Fruit fly (Drosophila melanogaster) whole organism, embryonic: ENCODE measurements around the gene SMC6.

ENCODE experiments used
- Bteb2 ChIP-seq: fragments of 200-800 bp; sonication (Bioruptor generic); optimal IDR thresholded peaks from 2 replicates; lab custom pipeline; 2016; ENCODE audit warnings: missing biosample characterization, missing genetic modification characterization
- CG1024 ChIP-seq: fragments of 200-800 bp; sonication (Bioruptor generic); IDR thresholded peaks from 2 replicates; pipeline ENCODE4 v1.3.6; 2022; ENCODE audit warnings: missing biosample characterization, missing genetic modification characterization
- CG10267 ChIP-seq: fragments of 200-800 bp; sonication (Bioruptor generic); optimal IDR thresholded peaks from 2 replicates; lab custom pipeline; 2018; ENCODE audit warnings: missing biosample characterization, mild to moderate bottlenecking, missing genetic modification characterization, moderate library complexity
- CG12155 ChIP-seq: fragments of 200-800 bp; sonication (Bioruptor generic); optimal IDR thresholded peaks from 3 replicates; lab custom pipeline; 2016; ENCODE audit warnings: missing biosample characterization, missing genetic modification characterization
- CG1233 ChIP-seq: fragments of 200-800 bp; sonication (Bioruptor generic); optimal IDR thresholded peaks from 4 replicates; lab custom pipeline; 2018; ENCODE audit warnings: missing biosample characterization, mild to moderate bottlenecking, missing genetic modification characterization
- CG13424 ChIP-seq: fragments of 200-800 bp; sonication (Bioruptor generic); optimal IDR thresholded peaks from 2 replicates; lab custom pipeline; 2019; ENCODE audit warnings: missing biosample characterization, mild to moderate bottlenecking, missing genetic modification characterization, moderate library complexity
- CG13894 ChIP-seq: fragments of 200-800 bp; sonication (Bioruptor generic); optimal IDR thresholded peaks from 3 replicates; lab custom pipeline; 2018; ENCODE audit warnings: missing biosample characterization, mild to moderate bottlenecking, missing genetic modification characterization, moderate library complexity
- CG15696 ChIP-seq: fragments of 200-800 bp; sonication (Bioruptor generic); optimal IDR thresholded peaks from 2 replicates; lab custom pipeline; 2019; ENCODE audit warnings: missing biosample characterization, mild to moderate bottlenecking, missing genetic modification characterization, moderate library complexity
- CG16813 ChIP-seq: fragments of 200-800 bp; sonication (Bioruptor generic); IDR thresholded peaks from 3 replicates; pipeline ENCODE4 v1.3.6; 2022; ENCODE audit warnings: missing biosample characterization, missing genetic modification characterization; ENCODE audit not compliant: partially characterized antibody
- CG16863 ChIP-seq: fragments of 200-800 bp; sonication (Bioruptor generic); optimal IDR thresholded peaks from 3 replicates; lab custom pipeline; 2016; ENCODE audit warnings: missing biosample characterization, missing genetic modification characterization
- CG17186 ChIP-seq: fragments of 200-800 bp; sonication (Bioruptor generic); optimal IDR thresholded peaks from 3 replicates; lab custom pipeline; 2017; ENCODE audit warnings: missing biosample characterization, missing genetic modification reagents, missing genetic modification characterization
- CG2202 ChIP-seq: fragments of 200-800 bp; sonication (Bioruptor generic); optimal IDR thresholded peaks from 2 replicates; lab custom pipeline; 2018; ENCODE audit warnings: missing biosample characterization, mild to moderate bottlenecking, missing genetic modification characterization
- CG2712 ChIP-seq: fragments of 200-800 bp; optimal IDR thresholded peaks from 3 replicates; lab custom pipeline; 2019; ENCODE audit warnings: missing biosample characterization, mild to moderate bottlenecking, missing genetic modification characterization, moderate library complexity
- CG2875 ChIP-seq: fragments of 200-800 bp; sonication (Bioruptor generic); optimal IDR thresholded peaks from 2 replicates; lab custom pipeline; 2017; ENCODE audit warnings: missing biosample characterization, mild to moderate bottlenecking, missing genetic modification characterization, missing genetic modification reagents
- CG30020 ChIP-seq: fragments of 200-800 bp; optimal IDR thresholded peaks from 2 replicates; lab custom pipeline; 2019; ENCODE audit warnings: missing biosample characterization, mild to moderate bottlenecking, missing genetic modification characterization, moderate library complexity
- CG31388 ChIP-seq: fragments of 200-800 bp; sonication (Bioruptor generic); optimal IDR thresholded peaks from 2 replicates; lab custom pipeline; 2016; ENCODE audit warnings: missing biosample characterization, missing genetic modification characterization
- CG32772 ChIP-seq: fragments of 200-800 bp; sonication (Bioruptor generic); IDR thresholded peaks from 2 replicates; pipeline ENCODE4 v1.3.6; 2022; ENCODE audit warnings: missing biosample characterization, missing genetic modification characterization
- CG34422 ChIP-seq: fragments of 200-800 bp; sonication (Bioruptor generic); IDR thresholded peaks from 3 replicates; pipeline ENCODE4 v1.3.6; 2022; ENCODE audit warnings: missing biosample characterization, missing genetic modification characterization
- CG4424 ChIP-seq: fragments of 200-800 bp; sonication (Bioruptor generic); optimal IDR thresholded peaks from 3 replicates; lab custom pipeline; 2016; ENCODE audit warnings: missing biosample characterization, missing genetic modification characterization
- CG4617 ChIP-seq: fragments of 200-800 bp; sonication (Bioruptor generic); optimal IDR thresholded peaks from 3 replicates; lab custom pipeline; 2016; ENCODE audit warnings: missing biosample characterization, missing genetic modification characterization, borderline replicate concordance
- Dref ChIP-seq: fragments of 200-800 bp; sonication (Bioruptor generic); IDR thresholded peaks from 2 replicates; pipeline ENCODE4 v1.3.6; 2022; ENCODE audit warnings: missing biosample characterization, missing genetic modification characterization
- Fer1 ChIP-seq: fragments of 200-800 bp; sonication (Bioruptor generic); optimal IDR thresholded peaks from 2 replicates; lab custom pipeline; 2017; ENCODE audit warnings: missing biosample characterization, mild to moderate bottlenecking, missing genetic modification characterization
- Gug ChIP-seq: fragments of 200-800 bp; sonication (Bioruptor generic); IDR thresholded peaks from 4 replicates; pipeline ENCODE4 v1.3.6; 2022; ENCODE audit warnings: missing biosample characterization, missing genetic modification characterization
- HLH54F ChIP-seq: fragments of 200-800 bp; sonication (Bioruptor generic); optimal IDR thresholded peaks from 3 replicates; lab custom pipeline; 2016; ENCODE audit warnings: missing biosample characterization, missing genetic modification characterization
- Hmx ChIP-seq: fragments of 200-800 bp; sonication (Bioruptor generic); optimal IDR thresholded peaks from 2 replicates; lab custom pipeline; 2016; ENCODE audit warnings: missing biosample characterization, missing genetic modification characterization
- Max ChIP-seq: fragments of 200-800 bp; sonication (Bioruptor generic); optimal IDR thresholded peaks from 2 replicates; lab custom pipeline; 2016; ENCODE audit warnings: missing biosample characterization, mild to moderate bottlenecking, missing genetic modification characterization
- Mes4 ChIP-seq: fragments of 200-800 bp; sonication (Bioruptor generic); optimal IDR thresholded peaks from 2 replicates; lab custom pipeline; 2016; ENCODE audit warnings: missing biosample characterization, missing genetic modification characterization
- Optix ChIP-seq: fragments of 200-800 bp; sonication (Bioruptor generic); IDR thresholded peaks from 3 replicates; pipeline ENCODE4 v1.3.6; 2022; ENCODE audit warnings: missing biosample characterization, missing genetic modification characterization
- Sox102F ChIP-seq: fragments of 200-800 bp; sonication (Bioruptor generic); optimal IDR thresholded peaks from 2 replicates; lab custom pipeline; 2018; ENCODE audit warnings: missing biosample characterization, mild to moderate bottlenecking, missing genetic modification characterization, moderate library complexity
- TFAM ChIP-seq: fragments of 200-800 bp; sonication (Bioruptor generic); optimal IDR thresholded peaks from 2 replicates; lab custom pipeline; 2017; ENCODE audit warnings: missing biosample characterization, missing genetic modification characterization, inconsistent platforms
- br ChIP-seq: fragments of >200 bp; optimal IDR thresholded peaks from 2 replicates; lab custom pipeline; 2017
- bsh ChIP-seq, 2 experiments: fragments of 200-800 bp; sonication (Bioruptor generic); optimal IDR thresholded peaks; 2 replicates each; lab custom pipeline; 2017 to 2018; ENCODE audit warnings: mild to moderate bottlenecking in 2 of 2, missing biosample characterization in 2 of 2, missing genetic modification characterization in 2 of 2, moderate library complexity in 1 of 2
- chn ChIP-seq: fragments of 200-800 bp; sonication (Bioruptor generic); optimal IDR thresholded peaks from 2 replicates; lab custom pipeline; 2016; ENCODE audit warnings: missing biosample characterization, missing genetic modification characterization
- dysf ChIP-seq: fragments of 200-800 bp; sonication (Bioruptor generic); IDR thresholded peaks from 3 replicates; pipeline ENCODE4 v1.3.6; 2022; ENCODE audit warnings: missing biosample characterization, missing genetic modification characterization
- exex ChIP-seq: fragments of 200-800 bp; sonication (Bioruptor generic); optimal IDR thresholded peaks from 4 replicates; lab custom pipeline; 2018; ENCODE audit warnings: missing biosample characterization, mild to moderate bottlenecking, missing genetic modification characterization, moderate library complexity
- fd102C ChIP-seq: fragments of 200-800 bp; sonication (Bioruptor generic); optimal IDR thresholded peaks from 2 replicates; lab custom pipeline; 2018; ENCODE audit warnings: missing biosample characterization, mild to moderate bottlenecking, missing genetic modification characterization, moderate library complexity
- maf-S ChIP-seq: fragments of 200-800 bp; sonication (Bioruptor generic); optimal IDR thresholded peaks from 2 replicates; lab custom pipeline; 2016; ENCODE audit warnings: missing biosample characterization, missing genetic modification characterization
- odd ChIP-seq: fragments of 200-800 bp; sonication (Bioruptor generic); optimal IDR thresholded peaks from 2 replicates; lab custom pipeline; 2017; ENCODE audit warnings: missing biosample characterization, mild to moderate bottlenecking, missing genetic modification characterization
- org-1 ChIP-seq: fragments of 200-800 bp; sonication (Bioruptor generic); optimal IDR thresholded peaks from 2 replicates; lab custom pipeline; 2017; ENCODE audit warnings: missing biosample characterization, missing genetic modification characterization
- otp ChIP-seq: fragments of 200-800 bp; sonication (Bioruptor generic); IDR thresholded peaks from 3 replicates; pipeline ENCODE4, ENCODE4 v1.3.6; 2022; ENCODE audit warnings: missing biosample characterization, missing genetic modification characterization
- prd ChIP-seq, 3 experiments: fragments of >200 bp in 2 of 3; fragments of 200-800 bp in 1 of 3; sonication (Bioruptor generic) in 1 of 3; optimal IDR thresholded peaks in 2 of 3; IDR thresholded peaks in 1 of 3; 2 replicates in 2 of 3; 3 replicates in 1 of 3; pipeline versions ENCODE4 v1.3.6 to Lab custom; 2017 to 2022; ENCODE audit warnings: missing biosample characterization in 1 of 3, missing genetic modification characterization in 1 of 3
- pum ChIP-seq: fragments of 200-800 bp; sonication (Bioruptor generic); optimal IDR thresholded peaks from 2 replicates; lab custom pipeline; 2016; ENCODE audit warnings: missing biosample characterization, missing genetic modification characterization
- rib ChIP-seq: fragments of 200-800 bp; sonication (Bioruptor generic); IDR thresholded peaks from 2 replicates; pipeline ENCODE4 v1.3.6; 2022; ENCODE audit warnings: missing biosample characterization, missing genetic modification characterization
- row ChIP-seq: fragments of 200-800 bp; sonication (Bioruptor generic); IDR thresholded peaks from 3 replicates; pipeline ENCODE4 v1.3.6; 2022; ENCODE audit warnings: missing biosample characterization, missing genetic modification characterization
- scrt ChIP-seq: fragments of 200-800 bp; sonication (Bioruptor generic); optimal IDR thresholded peaks from 2 replicates; lab custom pipeline; 2018; ENCODE audit warnings: missing biosample characterization, mild to moderate bottlenecking, missing genetic modification characterization, moderate library complexity
- sens-2 ChIP-seq: fragments of 200-800 bp; sonication (Bioruptor generic); IDR thresholded peaks from 2 replicates; pipeline ENCODE4 v1.3.6; 2022; ENCODE audit warnings: missing biosample characterization, missing genetic modification characterization
- slou ChIP-seq: fragments of 200-800 bp; sonication (Bioruptor generic); optimal IDR thresholded peaks from 3 replicates; lab custom pipeline; 2016; ENCODE audit warnings: missing biosample characterization, missing genetic modification characterization
- stc ChIP-seq: fragments of 200-800 bp; sonication (Bioruptor generic); IDR thresholded peaks from 2 replicates; pipeline ENCODE4 v1.3.6; 2022; ENCODE audit warnings: missing biosample characterization, missing genetic modification characterization
- stwl ChIP-seq: fragments of 200-800 bp; sonication (Bioruptor generic); optimal IDR thresholded peaks from 3 replicates; lab custom pipeline; 2018; ENCODE audit warnings: missing biosample characterization, mild to moderate bottlenecking, missing genetic modification characterization, moderate library complexity

The SMC6 gene

dm6 chr3R:24151924-24152809 lies 41.1 kb downstream of the SMC6 start, which contains the start of the genes p38a and CG6178 (continued):
- TF ChIP-seq CG13424 (tag; lab: Kevin White, UChicago) (peak; percentile 99), CG12155 (peak; percentile 91), TFAM (GFP tag; lab: Kevin White, UChicago) (no peak), Hmx (GFP tag; lab: Kevin White, UChicago) (no peak), stwl (tag; lab: Kevin White, UChicago) (peak; percentile 76), Bteb2 (GFP tag; lab: Kevin White, UChicago) (peak; percentile 21), CG17186 (GFP tag; lab: Kevin White, UChicago) (no peak), rib (GFP tag; lab: Robert Waterston, UW) (peak; percentile 92), Sox102F (GFP tag; lab: Kevin White, UChicago) (peak; percentile 99), bsh (GFP tag; optimal IDR thresholded peaks at IDR 0.05; lab: Kevin White, UChicago) (peak; percentile 94 to 97), CG2202 (tag; lab: Kevin White, UChicago) (peak; percentile 88), Dref (peak; percentile 63), dysf (GFP tag; lab: Robert Waterston, UW) (peak; percentile 98), CG32772 (GFP tag; lab: Robert Waterston, UW) (peak; percentile 97), prd (optimal IDR thresholded peaks at IDR 0.05; lab: Kevin White, UChicago) (no peak), prd (GFP tag; IDR thresholded peaks at IDR 0.05; lab: Robert Waterston, UW) (peak; percentile 97), stc (peak; percentile 97), Fer1 (GFP tag; lab: Kevin White, UChicago) (peak; percentile 97), CG34422 (GFP tag; lab: Robert Waterston, UW) (peak; percentile 96), org-1 (GFP tag; lab: Kevin White, UChicago) (peak; percentile 92), CG13894 (tag; lab: Kevin White, UChicago) (peak; percentile 96), CG15696 (peak; percentile 92), CG2875 (GFP tag; lab: Kevin White, UChicago) (peak; percentile 89), CG1233 (GFP tag; lab: Kevin White, UChicago) (peak; percentile 97), pum (GFP tag; lab: Kevin White, UChicago) (peak; percentile 35), Gug (GFP tag; lab: Robert Waterston, UW) (peak; percentile 95), CG30020 (tag; lab: Kevin White, UChicago) (peak; percentile 88), CG16863 (GFP tag; lab: Kevin White, UChicago) (peak; percentile 28), row (GFP tag; lab: Robert Waterston, UW) (peak; percentile 97), CG1024 (peak; percentile 83), Max (GFP tag; lab: Kevin White, UChicago) (peak; percentile 85), fd102C (GFP tag; lab: Kevin White, UChicago) (peak; percentile 52), odd (GFP tag; lab: Kevin White, UChicago) (peak; percentile 96), maf-S (GFP tag; lab: Kevin White, UChicago) (peak; percentile 1), chn (GFP tag; lab: Kevin White, UChicago) (peak; percentile 46), CG16813 (GFP tag; lab: Robert Waterston, UW) (no peak), CG10267 (tag; lab: Kevin White, UChicago) (peak; percentile 94), Mes4 (peak; percentile 21), exex (tag; lab: Kevin White, UChicago) (peak; percentile 89), br (no peak), sens-2 (GFP tag; lab: Robert Waterston, UW) (peak; percentile 83), CG2712 (peak; percentile 99), otp (peak; percentile 79), slou (GFP tag; lab: Kevin White, UChicago) (peak; percentile 82), scrt (GFP tag; lab: Kevin White, UChicago) (peak; percentile 94), Optix (peak; percentile 90), CG4424 (GFP tag; lab: Kevin White, UChicago) (peak; percentile 94), HLH54F (GFP tag; lab: Kevin White, UChicago) (peak; percentile 68), CG31388 (GFP tag; lab: Kevin White, UChicago) (peak; percentile 63), CG4617 (GFP tag; lab: Kevin White, UChicago) (peak; percentile 82)
